Fruit fly (Drosophila melanogaster) whole organism, embryonic: ENCODE data around the gene CG15894.

Experiments used
- Antp ChIP-seq: fragments of 200-800 bp; sonication (Bioruptor generic); optimal IDR thresholded peaks from 3 replicates; lab custom pipeline; 2016; ENCODE audit warnings: missing biosample characterization, missing genetic modification characterization
- CG10654 ChIP-seq: fragments of 200-800 bp; sonication (Bioruptor generic); optimal IDR thresholded peaks from 2 replicates; lab custom pipeline; 2016; ENCODE audit warnings: missing biosample characterization, missing genetic modification characterization
- CG12104 ChIP-seq: fragments of 200-800 bp; sonication (Bioruptor generic); optimal IDR thresholded peaks from 3 replicates; lab custom pipeline; 2016; ENCODE audit warnings: missing biosample characterization, missing genetic modification characterization
- CG1233 ChIP-seq: fragments of 200-800 bp; sonication (Bioruptor generic); optimal IDR thresholded peaks from 4 replicates; lab custom pipeline; 2018; ENCODE audit warnings: missing biosample characterization, mild to moderate bottlenecking, missing genetic modification characterization
- CG12769 ChIP-seq: fragments of 200-800 bp; sonication (Bioruptor generic); optimal IDR thresholded peaks from 2 replicates; lab custom pipeline; 2019; ENCODE audit warnings: missing biosample characterization, mild to moderate bottlenecking, missing genetic modification characterization, moderate library complexity
- CG13894 ChIP-seq: fragments of 200-800 bp; sonication (Bioruptor generic); optimal IDR thresholded peaks from 3 replicates; lab custom pipeline; 2018; ENCODE audit warnings: missing biosample characterization, mild to moderate bottlenecking, missing genetic modification characterization, moderate library complexity
- CG15011 ChIP-seq: fragments of 200-800 bp; sonication (Bioruptor generic); optimal IDR thresholded peaks from 3 replicates; lab custom pipeline; 2018; ENCODE audit warnings: missing biosample characterization, mild to moderate bottlenecking, missing genetic modification characterization
- CG15479 ChIP-seq: fragments of 200-800 bp; sonication (Bioruptor generic); optimal IDR thresholded peaks from 3 replicates; lab custom pipeline; 2019; ENCODE audit warnings: missing biosample characterization, mild to moderate bottlenecking, missing genetic modification characterization, moderate library complexity
- CG16863 ChIP-seq: fragments of 200-800 bp; sonication (Bioruptor generic); optimal IDR thresholded peaks from 3 replicates; lab custom pipeline; 2016; ENCODE audit warnings: missing biosample characterization, missing genetic modification characterization
- CG17359 ChIP-seq: fragments of 200-800 bp; sonication (Bioruptor generic); optimal IDR thresholded peaks from 3 replicates; lab custom pipeline; 2018; ENCODE audit warnings: missing biosample characterization, mild to moderate bottlenecking, missing genetic modification characterization, moderate library complexity
- CG18262 ChIP-seq: fragments of 200-800 bp; optimal IDR thresholded peaks from 3 replicates; lab custom pipeline; 2019; ENCODE audit warnings: missing biosample characterization, mild to moderate bottlenecking, missing genetic modification characterization, moderate library complexity
- CG2129 ChIP-seq: fragments of 200-800 bp; sonication (Bioruptor generic); IDR thresholded peaks from 2 replicates; pipeline ENCODE4 v1.3.6; 2022; ENCODE audit warnings: missing biosample characterization, missing genetic modification characterization; ENCODE audit not compliant: partially characterized antibody
- CG2202 ChIP-seq: fragments of 200-800 bp; sonication (Bioruptor generic); optimal IDR thresholded peaks from 2 replicates; lab custom pipeline; 2018; ENCODE audit warnings: missing biosample characterization, mild to moderate bottlenecking, missing genetic modification characterization
- CG3847 ChIP-seq: fragments of 200-800 bp; sonication (Bioruptor generic); IDR thresholded peaks from 2 replicates; pipeline ENCODE4 v1.3.6; 2022; ENCODE audit warnings: missing biosample characterization, missing genetic modification characterization
- CG42726 ChIP-seq: fragments of 200-800 bp; sonication (Bioruptor generic); IDR thresholded peaks from 2 replicates; pipeline ENCODE4 v1.3.6; 2022; ENCODE audit warnings: missing biosample characterization, missing genetic modification characterization; ENCODE audit not compliant: partially characterized antibody
- CG4360 ChIP-seq: fragments of 200-800 bp; sonication (Bioruptor generic); IDR thresholded peaks from 2 replicates; pipeline ENCODE4 v1.3.6; 2022; ENCODE audit warnings: missing biosample characterization, missing genetic modification characterization
- CG6813 ChIP-seq: fragments of 200-800 bp; sonication (Bioruptor generic); optimal IDR thresholded peaks from 2 replicates; lab custom pipeline; 2017; ENCODE audit warnings: missing biosample characterization, missing genetic modification characterization, mild to moderate bottlenecking, moderate library complexity, missing genetic modification reagents
- CG8765 ChIP-seq: fragments of 200-800 bp; sonication (Bioruptor generic); IDR thresholded peaks from 2 replicates; pipeline ENCODE4 v1.3.6; 2022; ENCODE audit warnings: missing biosample characterization, missing genetic modification characterization
- Dbx ChIP-seq: fragments of 200-800 bp; sonication (Bioruptor generic); IDR thresholded peaks from 3 replicates; pipeline ENCODE4 v1.3.6; 2022; ENCODE audit warnings: missing biosample characterization, missing genetic modification characterization
- Dek ChIP-seq: fragments of 200-800 bp; sonication (Bioruptor generic); optimal IDR thresholded peaks from 3 replicates; lab custom pipeline; 2019; ENCODE audit warnings: missing biosample characterization, mild to moderate bottlenecking, missing genetic modification characterization, moderate library complexity
- Lim3 ChIP-seq: fragments of 200-800 bp; sonication (Bioruptor generic); IDR thresholded peaks from 2 replicates; pipeline ENCODE4 v1.3.6; 2022; ENCODE audit warnings: missing biosample characterization, missing genetic modification characterization
- Lpt ChIP-seq: fragments of >200 bp; optimal IDR thresholded peaks from 2 replicates; lab custom pipeline; 2018; ENCODE audit warnings: missing biosample characterization, missing genetic modification characterization
- Med ChIP-seq: fragments of 200-800 bp; sonication (Bioruptor generic); peaks from one replicate; lab custom pipeline; 2016; ENCODE audit warnings: missing biosample characterization, missing genetic modification characterization, mild to moderate bottlenecking, inconsistent platforms, moderate library complexity
- NC2α ChIP-seq: fragments of 200-800 bp; sonication (Bioruptor generic); optimal IDR thresholded peaks from 2 replicates; lab custom pipeline; 2016; ENCODE audit warnings: missing biosample characterization, missing genetic modification characterization
- Nf-YC ChIP-seq: fragments of 200-800 bp; optimal IDR thresholded peaks from 3 replicates; lab custom pipeline; 2019; ENCODE audit warnings: missing biosample characterization, mild to moderate bottlenecking, missing genetic modification characterization, moderate library complexity
- Sin3A ChIP-seq: fragments of >200 bp; optimal IDR thresholded peaks from 2 replicates; lab custom pipeline; 2018
- Vsx1 ChIP-seq: fragments of 200-800 bp; sonication (Bioruptor generic); optimal IDR thresholded peaks from 2 replicates; lab custom pipeline; 2017; ENCODE audit warnings: missing biosample characterization, mild to moderate bottlenecking, missing genetic modification characterization, missing genetic modification reagents
- Xrp1 ChIP-seq: fragments of 200-800 bp; sonication (Bioruptor generic); IDR thresholded peaks from 2 replicates; pipeline ENCODE4 v1.3.6; 2022; ENCODE audit warnings: missing biosample characterization, missing genetic modification characterization
- ato ChIP-seq: fragments of 200-800 bp; sonication (Bioruptor generic); IDR thresholded peaks from 2 replicates; pipeline ENCODE4 v1.3.6; 2022; ENCODE audit warnings: missing biosample characterization, missing genetic modification characterization; ENCODE audit not compliant: partially characterized antibody
- cwo ChIP-seq: fragments of 200-800 bp; sonication (Bioruptor generic); optimal IDR thresholded peaks from 3 replicates; lab custom pipeline; 2017; ENCODE audit warnings: missing biosample characterization, missing genetic modification characterization, mild to moderate bottlenecking, moderate library complexity, missing genetic modification reagents
- emc ChIP-seq: fragments of 200-800 bp; sonication (Bioruptor generic); optimal IDR thresholded peaks from 2 replicates; lab custom pipeline; 2016; ENCODE audit warnings: missing biosample characterization, missing genetic modification characterization
- fd96Cb ChIP-seq: fragments of 200-800 bp; sonication (Bioruptor generic); optimal IDR thresholded peaks from 2 replicates; lab custom pipeline; 2018; ENCODE audit warnings: missing biosample characterization, mild to moderate bottlenecking, missing genetic modification characterization, moderate library complexity
- gce ChIP-seq: fragments of 200-800 bp; sonication (Bioruptor generic); IDR thresholded peaks from 3 replicates; pipeline ENCODE4 v1.3.6; 2022; ENCODE audit warnings: missing biosample characterization, missing genetic modification characterization
- gsb-n ChIP-seq: fragments of 200-800 bp; sonication (Bioruptor generic); optimal IDR thresholded peaks from 3 replicates; lab custom pipeline; 2018; ENCODE audit warnings: missing biosample characterization, mild to moderate bottlenecking, missing genetic modification characterization
- ind ChIP-seq: fragments of 200-800 bp; sonication (Bioruptor generic); optimal IDR thresholded peaks from 3 replicates; lab custom pipeline; 2016; ENCODE audit warnings: missing biosample characterization, missing genetic modification characterization
- ken ChIP-seq: fragments of 200-800 bp; sonication (Bioruptor generic); IDR thresholded peaks from 3 replicates; pipeline ENCODE4 v1.3.6; 2022; ENCODE audit warnings: missing biosample characterization, missing genetic modification characterization
- onecut ChIP-seq: fragments of 200-800 bp; sonication (Bioruptor generic); IDR thresholded peaks from 2 replicates; pipeline ENCODE4 v1.3.6; 2022; ENCODE audit warnings: missing biosample characterization, missing genetic modification characterization
- org-1 ChIP-seq: fragments of 200-800 bp; sonication (Bioruptor generic); optimal IDR thresholded peaks from 2 replicates; lab custom pipeline; 2017; ENCODE audit warnings: missing biosample characterization, missing genetic modification characterization
- pfk ChIP-seq: fragments of 200-800 bp; sonication (Bioruptor generic); optimal IDR thresholded peaks from 2 replicates; lab custom pipeline; 2018; ENCODE audit warnings: missing biosample characterization, mild to moderate bottlenecking, missing genetic modification characterization, moderate library complexity
- pros ChIP-seq: fragments of 200-800 bp; sonication (Bioruptor generic); optimal IDR thresholded peaks from 3 replicates; lab custom pipeline; 2019; ENCODE audit warnings: missing biosample characterization, mild to moderate bottlenecking, missing genetic modification characterization, moderate library complexity
- ro ChIP-seq: fragments of 200-800 bp; sonication (Bioruptor generic); IDR thresholded peaks from 2 replicates; pipeline ENCODE4 v1.3.6; 2022; ENCODE audit warnings: missing biosample characterization, missing genetic modification characterization
- run ChIP-seq: fragments of 200-800 bp; sonication (Bioruptor generic); optimal IDR thresholded peaks from 3 replicates; lab custom pipeline; 2018; ENCODE audit warnings: missing biosample characterization, mild to moderate bottlenecking, missing genetic modification characterization
- sc ChIP-seq, 3 experiments: fragments of >200 bp in 2 of 3; fragments of 200-800 bp in 1 of 3; sonication (Bioruptor generic) in 1 of 3; optimal IDR thresholded peaks; 2 replicates in 2 of 3; 3 replicates in 1 of 3; lab custom pipeline; 2017; ENCODE audit warnings: mild to moderate bottlenecking in 1 of 3, missing biosample characterization in 1 of 3, missing genetic modification characterization in 1 of 3, missing genetic modification reagents in 1 of 3
- sens ChIP-seq: fragments of 200-800 bp; sonication (Bioruptor generic); peaks from one replicate; lab custom pipeline; 2016; ENCODE audit warnings: missing biosample characterization, missing genetic modification characterization
- sisA ChIP-seq: fragments of 200-800 bp; sonication (Bioruptor generic); IDR thresholded peaks from 2 replicates; pipeline ENCODE4 v1.3.6; 2022; ENCODE audit warnings: missing biosample characterization, missing genetic modification characterization
- sqz ChIP-seq: fragments of 200-800 bp; sonication (Bioruptor generic); optimal IDR thresholded peaks from 3 replicates; lab custom pipeline; 2018; ENCODE audit warnings: missing biosample characterization, mild to moderate bottlenecking, missing genetic modification characterization
- stc ChIP-seq: fragments of 200-800 bp; sonication (Bioruptor generic); IDR thresholded peaks from 2 replicates; pipeline ENCODE4 v1.3.6; 2022; ENCODE audit warnings: missing biosample characterization, missing genetic modification characterization

Gene CG15894

DNA sequence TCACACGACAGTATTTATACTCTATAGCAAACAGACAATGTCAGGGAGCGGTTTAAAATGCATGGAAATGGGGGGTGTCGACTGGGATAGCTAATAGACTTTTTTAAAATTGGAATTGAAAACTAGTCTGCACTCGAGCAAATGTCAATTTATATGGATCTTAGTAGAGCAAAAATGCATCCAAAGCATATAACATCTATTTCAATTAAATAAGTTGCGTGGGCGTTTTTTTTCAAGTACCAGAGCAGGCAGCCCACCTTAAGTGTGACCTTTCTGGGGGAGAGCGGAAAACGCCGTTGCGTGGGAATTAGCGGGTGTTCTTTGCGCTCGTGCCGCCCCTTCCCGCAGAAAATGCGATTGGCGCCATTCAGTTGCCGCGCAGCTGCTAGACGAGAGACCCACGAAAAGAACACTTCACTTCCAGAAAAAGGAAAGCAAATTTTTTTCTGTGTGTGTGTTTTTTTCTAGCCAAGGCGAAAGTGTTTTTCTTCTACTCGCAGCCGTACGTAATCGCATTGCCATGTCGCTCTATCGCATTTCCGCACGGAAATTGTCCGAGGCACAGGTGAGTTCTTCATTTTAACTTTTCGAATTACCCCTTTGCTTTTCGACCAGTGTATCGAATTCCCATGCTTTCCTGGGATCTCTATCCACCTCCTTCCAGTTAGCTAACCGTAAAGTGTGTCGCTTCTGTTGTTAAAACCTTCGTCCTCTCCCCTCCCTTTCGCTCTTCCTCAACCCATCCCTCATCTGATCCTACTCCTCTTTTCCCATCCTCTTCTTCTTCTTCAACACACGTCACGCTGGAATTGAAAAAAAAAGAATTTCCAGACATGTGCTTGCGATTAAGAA, 43.1 kb downstream of the CG15894 start (continued):
- TF ChIP-seq emc (GFP tag; lab: Kevin White, UChicago) (no peak), CG3847 (GFP tag; lab: Robert Waterston, UW) (peak; percentile 84), CG6813 (GFP tag; lab: Kevin White, UChicago) (no peak), CG10654 (no peak), stc (GFP tag; lab: Robert Waterston, UW) (no peak), Lim3 (GFP tag; lab: Robert Waterston, UW) (no peak), CG13894 (no peak), ken (GFP tag; lab: Robert Waterston, UW) (0 out of 3 replicates have a peak, but pooled peaks have one; percentile 39), sc (optimal IDR thresholded peaks at IDR 0.05; lab: Kevin White, UChicago) (no peak), sc (GFP tag; optimal IDR thresholded peaks at IDR 0.05; lab: Kevin White, UChicago) (no peak), CG12104 (GFP tag; lab: Kevin White, UChicago) (no peak), Lpt (GFP tag; lab: Kevin White, UChicago) (no peak), ato (GFP tag; lab: Robert Waterston, UW) (no peak), ind (GFP tag; lab: Kevin White, UChicago) (no peak), Sin3A (lab: Kevin White, UChicago) (peak; percentile 81), gsb-n (no peak), Med (GFP tag; lab: Kevin White, UChicago) (peak; percentile 88), CG18262 (tag; lab: Kevin White, UChicago) (no peak), Antp (GFP tag; lab: Kevin White, UChicago) (peak; percentile 2), Dbx (GFP tag; lab: Robert Waterston, UW) (peak; percentile 58; the same call in 2 of the 3 replicates), CG16863 (GFP tag; lab: Kevin White, UChicago) (no peak), CG42726 (GFP tag; lab: Robert Waterston, UW) (peak; percentile 25; the same call in 1 of the 2 replicates), CG12769 (tag; lab: Kevin White, UChicago) (peak; percentile 34), ro (no peak), org-1 (no peak), Xrp1 (GFP tag; lab: Robert Waterston, UW) (peak; percentile 27; the same call in 1 of the 2 replicates), CG15011 (GFP tag; lab: Kevin White, UChicago) (peak; percentile 10)

dm6 chrX:6352769-6353612, 44.0 kb downstream of the CG15894 start:
- TF ChIP-seq onecut (peak; percentile 87; the same call in 1 of the 2 replicates), CG15479 (GFP tag; lab: Kevin White, UChicago) (peak; percentile 26), CG2129 (GFP tag; lab: Robert Waterston, UW) (no peak), fd96Cb (tag; lab: Kevin White, UChicago) (no peak), emc (GFP tag; lab: Kevin White, UChicago) (no peak), pfk (GFP tag; lab: Kevin White, UChicago) (peak; percentile 66), sens (GFP tag; lab: Kevin White, UChicago) (peak; percentile 47), run (tag; lab: Kevin White, UChicago) (no peak), Nf-YC (tag; lab: Kevin White, UChicago) (no peak), Dek (tag; lab: Kevin White, UChicago) (no peak), sisA (GFP tag; lab: Robert Waterston, UW) (no peak), CG17359 (tag; lab: Kevin White, UChicago) (no peak), gce (GFP tag; lab: Robert Waterston, UW) (no peak), cwo (no peak), sqz (GFP tag; lab: Kevin White, UChicago) (peak; percentile 76), CG16863 (GFP tag; lab: Kevin White, UChicago) (no peak), CG2202 (no peak), pros (GFP tag; lab: Kevin White, UChicago) (peak; percentile 36), CG1233 (no peak), NC2α (GFP tag; lab: Kevin White, UChicago) (no peak), CG8765 (GFP tag; lab: Robert Waterston, UW) (no peak), CG4360 (GFP tag; lab: Robert Waterston, UW) (peak; percentile 85), Vsx1 (GFP tag; lab: Kevin White, UChicago) (no peak)
